Fruit fly (Drosophila melanogaster): ENCODE results near the gene CG17721.

CG17721 gene

DNA sequence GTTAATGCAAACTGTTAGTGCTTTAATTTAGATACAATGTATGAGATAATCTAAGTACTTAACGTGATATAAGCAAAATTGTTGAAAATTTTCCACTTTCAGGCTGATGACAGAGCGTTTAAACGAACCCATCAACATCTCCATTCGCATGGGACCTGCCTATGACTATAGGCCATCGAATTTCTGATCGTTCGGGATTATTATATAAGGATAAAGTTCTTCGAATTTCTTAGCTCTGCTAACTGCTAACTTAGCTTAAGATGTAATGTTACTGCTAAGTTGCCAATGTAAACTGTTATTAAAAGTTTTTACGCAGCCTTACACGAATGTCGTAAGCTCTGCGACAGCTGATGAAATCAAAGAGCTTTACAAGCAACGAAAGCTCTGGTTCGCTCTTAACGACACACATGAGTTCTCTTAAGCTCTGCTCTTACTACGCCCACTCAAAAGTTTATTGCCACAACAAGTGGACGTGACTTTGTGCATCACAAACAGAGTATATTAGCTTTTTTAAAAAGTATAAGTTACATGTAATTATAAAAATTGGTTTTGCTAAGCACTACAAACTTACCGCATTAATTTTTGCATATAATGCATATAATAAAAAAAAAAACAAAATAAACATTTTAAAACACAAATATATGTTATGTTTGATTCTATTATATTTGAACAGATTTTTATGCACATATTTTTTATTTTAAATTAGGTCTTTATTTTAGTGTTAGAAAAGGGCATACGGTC lies 38.1 kb upstream of the CG17721 start (continued):
- TF ChIP-seq Lhr (GFP tag; optimal IDR thresholded peaks at IDR 0.05): peak; percentile 93
- peak; percentile 63 for TF ChIP-seq CG8089 (GFP tag; optimal IDR thresholded peaks at IDR 0.05)
- TF ChIP-seq CG2202 (tag; optimal IDR thresholded peaks at IDR 0.05): peak; percentile 92
- peak; percentile 96 for TF ChIP-seq CG3407 (GFP tag; optimal IDR thresholded peaks at IDR 0.05)
- TF ChIP-seq Optix (GFP tag; IDR thresholded peaks at IDR 0.05): no peak; the same call in 2 of the 3 replicates
- peak; percentile 94 for TF ChIP-seq psq (GFP tag; optimal IDR thresholded peaks at IDR 0.05)
- peak; percentile 19 for TF ChIP-seq MESR4 (GFP tag; optimal IDR thresholded peaks at IDR 0.05)
- TF ChIP-seq lola (GFP tag; optimal IDR thresholded peaks at IDR 0.05): peak in 1 of 3 experiments; percentile 97
- TF ChIP-seq CG1832 (GFP tag; optimal IDR thresholded peaks at IDR 0.05): no peak
- TF ChIP-seq CG11456 (GFP tag; IDR thresholded peaks at IDR 0.05): peak; percentile 98
- peak; percentile 95 for TF ChIP-seq CG17612 (GFP tag; IDR thresholded peaks at IDR 0.05)
- TF ChIP-seq CG11247 (GFP tag; IDR thresholded peaks at IDR 0.05): peak; percentile 97
- no peak for TF ChIP-seq lov (optimal IDR thresholded peaks at IDR 0.05)
- TF ChIP-seq lov (GFP tag; IDR thresholded peaks at IDR 0.05): peak; percentile 88; the same call in 2 of the 3 replicates
- TF ChIP-seq CG10267 (tag; optimal IDR thresholded peaks at IDR 0.05): peak; percentile 96
- TF ChIP-seq kay (GFP tag; optimal IDR thresholded peaks at IDR 0.05): peak; percentile 87
- peak; percentile 98 for TF ChIP-seq run (tag; optimal IDR thresholded peaks at IDR 0.05)
- peak; percentile 98 for TF ChIP-seq CG9932 (GFP tag; IDR thresholded peaks at IDR 0.05)
- TF ChIP-seq Drgx (GFP tag; IDR thresholded peaks at IDR 0.05): peak; percentile 98
- peak; percentile 88 for TF ChIP-seq twi (tag; optimal IDR thresholded peaks at IDR 0.05)
- TF ChIP-seq Nf-YC (tag; optimal IDR thresholded peaks at IDR 0.05): peak; percentile 88
- peak; percentile 90 for TF ChIP-seq Rx (GFP tag; IDR thresholded peaks at IDR 0.05)
- peak; percentile 99 for TF ChIP-seq CG17359 (tag; optimal IDR thresholded peaks at IDR 0.05)
- TF ChIP-seq pan (optimal IDR thresholded peaks at IDR 0.05): no peak
- peak in 1 of 2 experiments; percentile 99 for TF ChIP-seq pan (GFP tag; optimal IDR thresholded peaks at IDR 0.05 in 1 of 2, IDR thresholded peaks at IDR 0.05 in 1 of 2)
- TF ChIP-seq ssp (GFP tag; IDR thresholded peaks at IDR 0.05): peak; percentile 95
- peak; percentile 83 to 96 for TF ChIP-seq Pdp1 (GFP tag; optimal IDR thresholded peaks at IDR 0.05)
- TF ChIP-seq Bdp1 (GFP tag; optimal IDR thresholded peaks at IDR 0.05): peak; percentile 80
- TF ChIP-seq br (optimal IDR thresholded peaks at IDR 0.05): no peak
- TF ChIP-seq CG14860 (GFP tag; IDR thresholded peaks at IDR 0.05; ENCODE audit: partially characterized antibody): no peak
- peak; percentile 99 for TF ChIP-seq Asciz (GFP tag; optimal IDR thresholded peaks at IDR 0.05)
- TF ChIP-seq CG1024 (GFP tag; IDR thresholded peaks at IDR 0.05): peak; percentile 88
- no peak for TF ChIP-seq usp (GFP tag; optimal IDR thresholded peaks at IDR 0.05)
- TF ChIP-seq CG17568 (GFP tag; optimal IDR thresholded peaks at IDR 0.05): peak; percentile 91
- peak; percentile 97 for TF ChIP-seq Hsf (GFP tag; optimal IDR thresholded peaks at IDR 0.05)
- peak; percentile 100 for TF ChIP-seq CG17361 (GFP tag; IDR thresholded peaks at IDR 0.05)
- TF ChIP-seq hth (optimal IDR thresholded peaks at IDR 0.05): no peak
- peak; percentile 96 for TF ChIP-seq gsb (GFP tag; IDR thresholded peaks at IDR 0.05)
- no peak for TF ChIP-seq Doc3 (GFP tag; IDR thresholded peaks at IDR 0.05; ENCODE audit: partially characterized antibody)
- TF ChIP-seq Jarid2 (GFP tag; optimal IDR thresholded peaks at IDR 0.05): peak; percentile 91
- TF ChIP-seq CG6254 (GFP tag; optimal IDR thresholded peaks at IDR 0.05): peak; percentile 94
- TF ChIP-seq CG13775 (GFP tag; optimal IDR thresholded peaks at IDR 0.05): peak; percentile 98
